ENCODE assay signal across 1 fruit fly cellular context in the genomic region with DNA sequence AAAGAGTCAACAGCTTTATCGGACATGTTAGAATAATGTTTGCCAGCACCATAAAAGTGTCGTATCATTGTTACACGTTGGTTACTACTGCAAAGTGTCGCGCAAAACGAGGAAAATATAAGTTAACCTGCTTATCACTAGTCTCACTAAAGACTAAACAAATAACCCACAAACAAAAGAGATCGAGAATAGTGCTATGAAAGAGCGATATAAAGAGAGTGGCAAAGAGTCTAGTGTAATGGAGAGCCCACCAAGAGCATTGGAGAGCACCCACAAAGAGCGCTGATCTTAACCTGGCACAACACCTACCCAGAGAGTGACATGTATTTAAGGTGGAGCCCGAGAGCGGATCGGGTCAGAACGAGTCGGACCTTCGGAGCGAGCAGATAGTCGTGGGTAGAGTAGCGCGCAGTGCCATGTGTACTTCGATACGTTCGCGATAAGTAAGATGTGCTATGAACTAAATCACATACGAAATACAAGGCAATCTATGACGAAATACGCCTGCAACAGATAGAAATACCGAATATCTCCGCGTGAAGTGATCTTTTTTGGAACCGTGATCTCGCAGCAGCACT.
A peak's percentile ranks its signal among the peaks of the same experiment; 100 is the strongest.
TF ChIP-seq lines count a peak whose summit lies in the region.

A gene (plus strand): TSS at position 378 of the 578 bp plus-strand sequence.

TF ChIP-seq in whole organism, embryonic, 481 proteins besides CTCF, POLR2A, EP300 and RAD21 (continued from another document and continues in another):
- TF ChIP-seq mld (GFP tag; IDR thresholded peaks at IDR 0.05; lab: Robert Waterston, UW; ENCODE audit: partially characterized antibody) = 0 out of 3 replicates have a peak, but pooled peaks have one; percentile 50
- no peak for TF ChIP-seq toy (GFP tag; IDR thresholded peaks at IDR 0.05; lab: Robert Waterston, UW)
- no peak for TF ChIP-seq abd-A (tag; optimal IDR thresholded peaks at IDR 0.05; lab: Kevin White, UChicago)
- TF ChIP-seq CG8290 (GFP tag; optimal IDR thresholded peaks at IDR 0.05; lab: Kevin White, UChicago) = no peak
- TF ChIP-seq CG8290 (tag; optimal IDR thresholded peaks at IDR 0.05; lab: Kevin White, UChicago) = no peak
- peak; percentile 7 for TF ChIP-seq CG18262 (tag; optimal IDR thresholded peaks at IDR 0.05; lab: Kevin White, UChicago)
- peak; percentile 60 for TF ChIP-seq pfk (GFP tag; optimal IDR thresholded peaks at IDR 0.05; lab: Kevin White, UChicago)
- TF ChIP-seq Gsc (GFP tag; IDR thresholded peaks at IDR 0.05; lab: Robert Waterston, UW) = no peak
- TF ChIP-seq ind (GFP tag; optimal IDR thresholded peaks at IDR 0.05; lab: Kevin White, UChicago) = no peak
- no peak for TF ChIP-seq CG10462 (GFP tag; optimal IDR thresholded peaks at IDR 0.05; lab: Kevin White, UChicago)
- TF ChIP-seq hb (GFP tag; IDR thresholded peaks at IDR 0.05; lab: Robert Waterston, UW; ENCODE audit: partially characterized antibody) = no peak
- TF ChIP-seq Dp (GFP tag; optimal IDR thresholded peaks at IDR 0.05; lab: Kevin White, UChicago) = no peak
- peak; percentile 90 for TF ChIP-seq sens (GFP tag; lab: Kevin White, UChicago)
- no peak for TF ChIP-seq CG18476 (GFP tag; optimal IDR thresholded peaks at IDR 0.05; lab: Kevin White, UChicago)
- no peak for TF ChIP-seq ap (GFP tag; IDR thresholded peaks at IDR 0.05; lab: Robert Waterston, UW)
- peak; percentile 45; the same call in 1 of the 2 replicates for TF ChIP-seq onecut (GFP tag; IDR thresholded peaks at IDR 0.05; lab: Robert Waterston, UW)
- no peak for TF ChIP-seq Nf-YB (GFP tag; optimal IDR thresholded peaks at IDR 0.05; lab: Kevin White, UChicago)
- TF ChIP-seq CG12071 (GFP tag; optimal IDR thresholded peaks at IDR 0.05; lab: Kevin White, UChicago) = peak; percentile 76
- TF ChIP-seq CG8281 (tag; optimal IDR thresholded peaks at IDR 0.05; lab: Kevin White, UChicago) = no peak
- TF ChIP-seq crol (GFP tag; IDR thresholded peaks at IDR 0.05; lab: Robert Waterston, UW) = no peak
- no peak for TF ChIP-seq pita (GFP tag; optimal IDR thresholded peaks at IDR 0.05; lab: Kevin White, UChicago)
- TF ChIP-seq mam (GFP tag; optimal IDR thresholded peaks at IDR 0.05; lab: Kevin White, UChicago) = peak; percentile 7
- TF ChIP-seq CG6689 (GFP tag; IDR thresholded peaks at IDR 0.05; lab: Robert Waterston, UW) = peak; percentile 43; the same call in 1 of the 2 replicates
- peak; percentile 47 for TF ChIP-seq HmgZ (tag; optimal IDR thresholded peaks at IDR 0.05; lab: Kevin White, UChicago)
- peak; percentile 16 for TF ChIP-seq CG12236 (GFP tag; optimal IDR thresholded peaks at IDR 0.05; lab: Kevin White, UChicago)
- TF ChIP-seq CG4730 (GFP tag; IDR thresholded peaks at IDR 0.05; lab: Robert Waterston, UW) = no peak
- TF ChIP-seq Deaf1 (tag; optimal IDR thresholded peaks at IDR 0.05; lab: Kevin White, UChicago) = peak; percentile 85
- TF ChIP-seq Asciz (GFP tag; optimal IDR thresholded peaks at IDR 0.05; lab: Kevin White, UChicago) = peak; percentile 54
- TF ChIP-seq CG4820 (GFP tag; optimal IDR thresholded peaks at IDR 0.05; lab: Kevin White, UChicago) = no peak
- peak; percentile 66 for TF ChIP-seq CG13287 (GFP tag; IDR thresholded peaks at IDR 0.05; lab: Robert Waterston, UW; ENCODE audit: partially characterized antibody)
- TF ChIP-seq E2f1 (GFP tag; IDR thresholded peaks at IDR 0.05; lab: Robert Waterston, UW) = no peak; the same call in 1 of the 2 replicates
- no peak for TF ChIP-seq Ssrp (tag; optimal IDR thresholded peaks at IDR 0.05; lab: Kevin White, UChicago)
- TF ChIP-seq esg (GFP tag; conservative IDR thresholded peaks at IDR 0.05; lab: Robert Waterston, UW) = no peak
- no peak for TF ChIP-seq cad (GFP tag; optimal IDR thresholded peaks at IDR 0.05; lab: Kevin White, UChicago)
- TF ChIP-seq CG4360 (GFP tag; IDR thresholded peaks at IDR 0.05; lab: Robert Waterston, UW) = peak; percentile 39; the same call in 1 of the 2 replicates
- TF ChIP-seq p53 (GFP tag; optimal IDR thresholded peaks at IDR 0.05; lab: Kevin White, UChicago) = no peak
- TF ChIP-seq CHES-1-like (GFP tag; optimal IDR thresholded peaks at IDR 0.05; lab: Kevin White, UChicago) = no peak
- TF ChIP-seq her (GFP tag; optimal IDR thresholded peaks at IDR 0.05; lab: Kevin White, UChicago) = peak; percentile 78
- peak; percentile 8 for TF ChIP-seq CG33557 (GFP tag; optimal IDR thresholded peaks at IDR 0.05; lab: Kevin White, UChicago)
- TF ChIP-seq Neu2 (GFP tag; optimal IDR thresholded peaks at IDR 0.05; lab: Kevin White, UChicago; ENCODE audit: borderline replicate concordance) = no peak
- TF ChIP-seq CG15011 (GFP tag; optimal IDR thresholded peaks at IDR 0.05; lab: Kevin White, UChicago) = no peak
- no peak; the same call in 2 of the 3 replicates for TF ChIP-seq dysf (GFP tag; IDR thresholded peaks at IDR 0.05; lab: Robert Waterston, UW)
- TF ChIP-seq CG3281 (GFP tag; optimal IDR thresholded peaks at IDR 0.05; lab: Kevin White, UChicago) = peak; percentile 37
- no peak for TF ChIP-seq chn (GFP tag; optimal IDR thresholded peaks at IDR 0.05; lab: Kevin White, UChicago)
- TF ChIP-seq CG9797 (GFP tag; optimal IDR thresholded peaks at IDR 0.05; lab: Kevin White, UChicago) = no peak
- TF ChIP-seq nom (GFP tag; optimal IDR thresholded peaks at IDR 0.05; lab: Kevin White, UChicago) = peak; percentile 83
- no peak for TF ChIP-seq nerfin-2 (GFP tag; IDR thresholded peaks at IDR 0.05; lab: Robert Waterston, UW; ENCODE audit: partially characterized antibody)
- peak; percentile 27 for TF ChIP-seq bigmax (GFP tag; optimal IDR thresholded peaks at IDR 0.05; lab: Kevin White, UChicago)
- TF ChIP-seq grau (tag; optimal IDR thresholded peaks at IDR 0.05; lab: Kevin White, UChicago) = no peak
- TF ChIP-seq ATbp (GFP tag; optimal IDR thresholded peaks at IDR 0.05; lab: Kevin White, UChicago) = peak; percentile 54
- no peak for TF ChIP-seq jigr1 (GFP tag; IDR thresholded peaks at IDR 0.05; lab: Robert Waterston, UW)
- TF ChIP-seq Hand (GFP tag; optimal IDR thresholded peaks at IDR 0.05; lab: Kevin White, UChicago) = peak; percentile 74
- no peak for TF ChIP-seq CG18619 (GFP tag; optimal IDR thresholded peaks at IDR 0.05; lab: Kevin White, UChicago)
- TF ChIP-seq Poxn (GFP tag; IDR thresholded peaks at IDR 0.05; lab: Robert Waterston, UW) = no peak
- no peak for TF ChIP-seq C15 (GFP tag; IDR thresholded peaks at IDR 0.05; lab: Robert Waterston, UW)
- TF ChIP-seq Dip2 (GFP tag; IDR thresholded peaks at IDR 0.05; lab: Robert Waterston, UW) = no peak
- no peak for TF ChIP-seq CG13775 (GFP tag; optimal IDR thresholded peaks at IDR 0.05; lab: Kevin White, UChicago)
- TF ChIP-seq CG6272 (GFP tag; IDR thresholded peaks at IDR 0.05; lab: Robert Waterston, UW) = no peak
- no peak for TF ChIP-seq Optix (GFP tag; IDR thresholded peaks at IDR 0.05; lab: Robert Waterston, UW)
- peak; percentile 74 for TF ChIP-seq Bgb (GFP tag; IDR thresholded peaks at IDR 0.05; lab: Robert Waterston, UW; ENCODE audit: partially characterized antibody)
- TF ChIP-seq zfh1 (GFP tag; IDR thresholded peaks at IDR 0.05; lab: Robert Waterston, UW) = peak; percentile 39; the same call in 1 of the 3 replicates
- no peak for TF ChIP-seq cato (GFP tag; optimal IDR thresholded peaks at IDR 0.05; lab: Kevin White, UChicago; ENCODE audit: borderline replicate concordance)
- no peak for TF ChIP-seq CG8359 (GFP tag; optimal IDR thresholded peaks at IDR 0.05; lab: Kevin White, UChicago; ENCODE audit: borderline replicate concordance)
- TF ChIP-seq Abd-B (GFP tag; optimal IDR thresholded peaks at IDR 0.05; lab: Kevin White, UChicago) = no peak
- TF ChIP-seq Mrtf (GFP tag; IDR thresholded peaks at IDR 0.05; lab: Robert Waterston, UW) = no peak
- TF ChIP-seq CG10267 (tag; optimal IDR thresholded peaks at IDR 0.05; lab: Kevin White, UChicago) = no peak
- no peak for TF ChIP-seq CG14965 (GFP tag; optimal IDR thresholded peaks at IDR 0.05; lab: Kevin White, UChicago; ENCODE audit: borderline replicate concordance)
- peak; percentile 93 for TF ChIP-seq CG17568 (GFP tag; optimal IDR thresholded peaks at IDR 0.05; lab: Kevin White, UChicago)
- TF ChIP-seq cwo (GFP tag; optimal IDR thresholded peaks at IDR 0.05; lab: Kevin White, UChicago) = peak; percentile 61
- TF ChIP-seq CG12391 (tag; optimal IDR thresholded peaks at IDR 0.05; lab: Kevin White, UChicago) = peak; percentile 29
- no peak for TF ChIP-seq CG1647 (GFP tag; optimal IDR thresholded peaks at IDR 0.05; lab: Kevin White, UChicago)
- TF ChIP-seq CG12219 (GFP tag; optimal IDR thresholded peaks at IDR 0.05; lab: Kevin White, UChicago) = peak; percentile 64
- TF ChIP-seq CG4854 (GFP tag; optimal IDR thresholded peaks at IDR 0.05; lab: Kevin White, UChicago) = no peak
- no peak for TF ChIP-seq pnt (GFP tag; optimal IDR thresholded peaks at IDR 0.05; lab: Kevin White, UChicago)
- peak; percentile 93 for TF ChIP-seq ftz-f1 (GFP tag; optimal IDR thresholded peaks at IDR 0.05; lab: Kevin White, UChicago)
- no peak for TF ChIP-seq CG14050 (GFP tag; IDR thresholded peaks at IDR 0.05; lab: Robert Waterston, UW)
- peak; percentile 31; the same call in 1 of the 2 replicates for TF ChIP-seq E2f2 (GFP tag; IDR thresholded peaks at IDR 0.05; lab: Robert Waterston, UW)
- TF ChIP-seq Chrac-16 (GFP tag; optimal IDR thresholded peaks at IDR 0.05; lab: Kevin White, UChicago) = no peak
- TF ChIP-seq emc (GFP tag; optimal IDR thresholded peaks at IDR 0.05; lab: Kevin White, UChicago) = no peak
- TF ChIP-seq tx (GFP tag; optimal IDR thresholded peaks at IDR 0.05; lab: Kevin White, UChicago) = no peak
- TF ChIP-seq Dip3 (GFP tag; optimal IDR thresholded peaks at IDR 0.05; lab: Kevin White, UChicago) = no peak
- TF ChIP-seq Pdp1 (GFP tag; optimal IDR thresholded peaks at IDR 0.05; lab: Kevin White, UChicago) = peak in 1 of 2 experiments; percentile 56
- peak; percentile 56 for TF ChIP-seq CG31365 (tag; optimal IDR thresholded peaks at IDR 0.05; lab: Kevin White, UChicago)
- TF ChIP-seq tup (GFP tag; optimal IDR thresholded peaks at IDR 0.05; lab: Kevin White, UChicago) = no peak
- peak; percentile 26 for TF ChIP-seq pb (GFP tag; optimal IDR thresholded peaks at IDR 0.05; lab: Kevin White, UChicago)
- peak; percentile 55; the same call in 1 of the 3 replicates for TF ChIP-seq Doc3 (GFP tag; IDR thresholded peaks at IDR 0.05; lab: Robert Waterston, UW; ENCODE audit: partially characterized antibody)
- no peak for TF ChIP-seq CG5953 (GFP tag; IDR thresholded peaks at IDR 0.05; lab: Robert Waterston, UW)
- no peak for TF ChIP-seq al (GFP tag; IDR thresholded peaks at IDR 0.05; lab: Robert Waterston, UW)
- TF ChIP-seq usp (GFP tag; optimal IDR thresholded peaks at IDR 0.05; lab: Kevin White, UChicago) = no peak
- no peak for TF ChIP-seq crc (GFP tag; optimal IDR thresholded peaks at IDR 0.05; lab: Kevin White, UChicago)
- TF ChIP-seq Hmr (GFP tag; optimal IDR thresholded peaks at IDR 0.05; lab: Kevin White, UChicago) = peak; percentile 72
- peak; percentile 58 for TF ChIP-seq Fer1 (GFP tag; optimal IDR thresholded peaks at IDR 0.05; lab: Kevin White, UChicago)
- peak; percentile 93; the same call in 3 of the 4 replicates for TF ChIP-seq chinmo (GFP tag; IDR thresholded peaks at IDR 0.05; lab: Robert Waterston, UW; ENCODE audit: partially characterized antibody)
- no peak for TF ChIP-seq CG8478 (optimal IDR thresholded peaks at IDR 0.05; lab: Kevin White, UChicago)
- peak; percentile 41; the same call in 1 of the 2 replicates for TF ChIP-seq Rfx (GFP tag; IDR thresholded peaks at IDR 0.05; lab: Robert Waterston, UW)
- TF ChIP-seq CG7556 (GFP tag; optimal IDR thresholded peaks at IDR 0.05; lab: Kevin White, UChicago) = peak; percentile 34
- TF ChIP-seq sisA (GFP tag; IDR thresholded peaks at IDR 0.05; lab: Robert Waterston, UW) = no peak
- TF ChIP-seq CG16779 (GFP tag; IDR thresholded peaks at IDR 0.05; lab: Robert Waterston, UW) = 0 out of 2 replicates have a peak, but pooled peaks have one; percentile 45
- TF ChIP-seq CG1602 (GFP tag; optimal IDR thresholded peaks at IDR 0.05; lab: Kevin White, UChicago) = no peak
- TF ChIP-seq CG10366 (GFP tag; IDR thresholded peaks at IDR 0.05; lab: Robert Waterston, UW) = no peak
- TF ChIP-seq salm (tag; optimal IDR thresholded peaks at IDR 0.05; lab: Kevin White, UChicago) = peak; percentile 71
- TF ChIP-seq CG7372 (GFP tag; IDR thresholded peaks at IDR 0.05; lab: Robert Waterston, UW) = no peak
- TF ChIP-seq wdn (GFP tag; IDR thresholded peaks at IDR 0.05; lab: Robert Waterston, UW) = peak; percentile 39; the same call in 1 of the 2 replicates
- TF ChIP-seq CG10543 (GFP tag; optimal IDR thresholded peaks at IDR 0.05; lab: Kevin White, UChicago) = peak; percentile 73
- peak; percentile 74; the same call in 2 of the 3 replicates for TF ChIP-seq gce (GFP tag; IDR thresholded peaks at IDR 0.05; lab: Robert Waterston, UW)
- TF ChIP-seq CG17186 (GFP tag; optimal IDR thresholded peaks at IDR 0.05; lab: Kevin White, UChicago) = no peak
- TF ChIP-seq wek (GFP tag; optimal IDR thresholded peaks at IDR 0.05; lab: Kevin White, UChicago) = peak; percentile 82
- TF ChIP-seq CG30431 (GFP tag; optimal IDR thresholded peaks at IDR 0.05; lab: Kevin White, UChicago) = no peak
- no peak for TF ChIP-seq Oaz (GFP tag; IDR thresholded peaks at IDR 0.05; lab: Robert Waterston, UW)
- TF ChIP-seq CG10431 (GFP tag; optimal IDR thresholded peaks at IDR 0.05; lab: Kevin White, UChicago) = peak; percentile 78
- TF ChIP-seq tin (GFP tag; optimal IDR thresholded peaks at IDR 0.05; lab: Kevin White, UChicago) = no peak
- TF ChIP-seq Sry-δ (GFP tag; optimal IDR thresholded peaks at IDR 0.05; lab: Kevin White, UChicago) = no peak
- TF ChIP-seq CrebB (tag; optimal IDR thresholded peaks at IDR 0.05; lab: Kevin White, UChicago) = peak; percentile 84
- peak; percentile 64 for TF ChIP-seq lab (GFP tag; optimal IDR thresholded peaks at IDR 0.05; lab: Kevin White, UChicago)
- TF ChIP-seq MBD-R2 (GFP tag; IDR thresholded peaks at IDR 0.05; lab: Robert Waterston, UW) = no peak
- peak; percentile 46 for TF ChIP-seq CG1529 (GFP tag; optimal IDR thresholded peaks at IDR 0.05; lab: Kevin White, UChicago)
- no peak for TF ChIP-seq cas (GFP tag; IDR thresholded peaks at IDR 0.05; lab: Robert Waterston, UW)
- no peak; the same call in 2 of the 3 replicates for TF ChIP-seq B-H1 (GFP tag; IDR thresholded peaks at IDR 0.05; lab: Robert Waterston, UW)
- no peak; the same call in 1 of the 2 replicates for TF ChIP-seq Scr (GFP tag; IDR thresholded peaks at IDR 0.05; lab: Robert Waterston, UW; ENCODE audit: partially characterized antibody)
- no peak for TF ChIP-seq jumu (GFP tag; optimal IDR thresholded peaks at IDR 0.05; lab: Kevin White, UChicago)
- no peak for TF ChIP-seq dimm (GFP tag; IDR thresholded peaks at IDR 0.05; lab: Robert Waterston, UW)
- TF ChIP-seq gsb (GFP tag; IDR thresholded peaks at IDR 0.05; lab: Robert Waterston, UW) = no peak; the same call in 1 of the 2 replicates
- TF ChIP-seq CG12299 (tag; optimal IDR thresholded peaks at IDR 0.05; lab: Kevin White, UChicago) = peak; percentile 78
